Worm (Caenorhabditis elegans): Measurements from ENCODE around the gene F54D5.23.

DNA sequence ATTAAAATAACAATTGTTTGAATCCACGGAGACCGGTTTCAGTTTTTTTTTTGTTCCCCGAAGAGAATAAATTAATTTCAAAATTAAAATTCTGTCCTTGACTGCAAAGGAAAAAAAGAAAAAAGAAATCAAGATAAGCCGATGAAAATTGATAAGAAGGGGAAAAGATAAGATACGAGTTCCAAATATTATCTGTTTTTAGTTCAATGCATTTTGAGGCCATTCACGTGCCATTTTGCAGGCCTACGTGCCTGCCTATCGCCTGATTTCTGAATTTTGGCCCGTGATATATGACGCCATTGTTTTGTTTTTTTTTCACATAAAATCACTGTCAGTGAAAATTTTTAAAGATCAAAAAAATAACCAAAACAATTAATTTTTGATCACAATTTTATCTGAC is 42.4 kb upstream of the F54D5.23 start:
- no peak for TF ChIP-seq snpc-4 (tag; optimal IDR thresholded peaks at IDR 0.05)
- TF ChIP-seq lsy-2 (tag; optimal IDR thresholded peaks at IDR 0.05) = no peak
- no peak for TF ChIP-seq sptf-1 (tag; optimal IDR thresholded peaks at IDR 0.05)
